Fruit fly (Drosophila melanogaster): Measurements from ENCODE around the gene bab2.

DNA sequence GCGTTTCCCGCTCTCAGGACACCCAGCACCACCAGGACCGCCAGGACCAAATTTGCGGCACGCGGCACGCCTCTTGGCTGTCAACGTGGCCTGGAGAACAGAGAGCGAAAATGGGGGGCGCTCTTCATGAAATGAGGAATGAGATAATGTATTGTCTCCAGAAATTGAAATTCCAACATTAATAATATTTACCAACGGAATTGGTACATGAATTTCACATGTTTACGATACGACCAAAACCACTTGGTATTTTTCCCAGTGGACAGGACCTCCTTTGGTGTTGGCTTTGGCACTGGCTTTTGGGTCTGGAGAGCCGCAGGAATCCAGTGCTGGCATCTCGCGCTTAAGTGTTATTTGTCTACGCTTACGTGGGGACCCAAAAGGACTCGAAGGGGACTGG, 6.4 kb upstream of the bab2 start:
- TF ChIP-seq CG5204 (GFP tag; optimal IDR thresholded peaks at IDR 0.05): no peak
- TF ChIP-seq CG7045 (GFP tag; optimal IDR thresholded peaks at IDR 0.05): no peak
- no peak for TF ChIP-seq toe (GFP tag; optimal IDR thresholded peaks at IDR 0.05)
- TF ChIP-seq ovo (GFP tag; optimal IDR thresholded peaks at IDR 0.05): no peak
- no peak for TF ChIP-seq bab1 (GFP tag; optimal IDR thresholded peaks at IDR 0.05)
- TF ChIP-seq pad (GFP tag; optimal IDR thresholded peaks at IDR 0.05): no peak
- no peak for TF ChIP-seq Mnt (GFP tag; optimal IDR thresholded peaks at IDR 0.05)
- no peak for TF ChIP-seq kay (GFP tag; ENCODE audit: borderline replicate concordance)
- no peak for TF ChIP-seq CG7101 (tag; optimal IDR thresholded peaks at IDR 0.05)
- no peak for TF ChIP-seq tj (GFP tag; optimal IDR thresholded peaks at IDR 0.05)
- TF ChIP-seq CG33017 (tag; optimal IDR thresholded peaks at IDR 0.05): no peak
